Fruit fly (Drosophila melanogaster): ENCODE results near the gene CD98hc.
A peak's percentile ranks its signal among the peaks of the same experiment; 100 is the strongest.

CD98hc gene

dm6 chr3R:7999530-8000116 lies 21.4 kb upstream of the CD98hc start, which contains the start of gene PIG-H (continued):
- TF ChIP-seq CG17186 (GFP tag; optimal IDR thresholded peaks at IDR 0.05) (no peak), zf30C (GFP tag; optimal IDR thresholded peaks at IDR 0.05) (no peak), jing (GFP tag; optimal IDR thresholded peaks at IDR 0.05) (no peak), CG4360 (GFP tag; IDR thresholded peaks at IDR 0.05) (no peak), CG12659 (GFP tag; optimal IDR thresholded peaks at IDR 0.05) (peak; percentile 50), CG8944 (GFP tag; optimal IDR thresholded peaks at IDR 0.05) (no peak), sens (GFP tag) (peak; percentile 51), CG12769 (tag; optimal IDR thresholded peaks at IDR 0.05) (no peak), CG10565 (GFP tag; optimal IDR thresholded peaks at IDR 0.05) (no peak), Blimp-1 (GFP tag; optimal IDR thresholded peaks at IDR 0.05) (no peak), Mes4 (GFP tag; optimal IDR thresholded peaks at IDR 0.05) (no peak), CTCF (GFP tag; optimal IDR thresholded peaks at IDR 0.05) (no peak), hth (optimal IDR thresholded peaks at IDR 0.05) (no peak), sd (tag; optimal IDR thresholded peaks at IDR 0.05) (peak; percentile 74), B-H2 (GFP tag; optimal IDR thresholded peaks at IDR 0.05) (no peak), Atf6 (GFP tag; IDR thresholded peaks at IDR 0.05) (no peak), ato (GFP tag; IDR thresholded peaks at IDR 0.05; ENCODE audit: partially characterized antibody) (no peak), gsb-n (tag; optimal IDR thresholded peaks at IDR 0.05) (no peak), CG6791 (GFP tag; IDR thresholded peaks at IDR 0.05; ENCODE audit: partially characterized antibody) (no peak), D19A (tag; optimal IDR thresholded peaks at IDR 0.05) (peak; percentile 9), lilli (GFP tag; optimal IDR thresholded peaks at IDR 0.05) (peak; percentile 26), sob (GFP tag; IDR thresholded peaks at IDR 0.05) (no peak), CG4617 (GFP tag; optimal IDR thresholded peaks at IDR 0.05; ENCODE audit: borderline replicate concordance) (no peak), grau (tag; optimal IDR thresholded peaks at IDR 0.05) (peak; percentile 20), otp (GFP tag; IDR thresholded peaks at IDR 0.05) (no peak), jumu (GFP tag; optimal IDR thresholded peaks at IDR 0.05) (no peak), CG18011 (GFP tag; optimal IDR thresholded peaks at IDR 0.05) (peak; percentile 98), CG10431 (GFP tag; optimal IDR thresholded peaks at IDR 0.05) (peak; percentile 53), exex (tag; optimal IDR thresholded peaks at IDR 0.05) (no peak), Dp (GFP tag; optimal IDR thresholded peaks at IDR 0.05) (peak; percentile 95), CG13123 (GFP tag; optimal IDR thresholded peaks at IDR 0.05) (no peak), ken (GFP tag; IDR thresholded peaks at IDR 0.05) (no peak), knrl (GFP tag; IDR thresholded peaks at IDR 0.05; ENCODE audit: partially characterized antibody) (no peak), eve (GFP tag; optimal IDR thresholded peaks at IDR 0.05) (no peak), YL-1 (GFP tag; optimal IDR thresholded peaks at IDR 0.05) (peak; percentile 74), Med (GFP tag) (peak; percentile 59), CG30403 (GFP tag; optimal IDR thresholded peaks at IDR 0.05) (peak; percentile 2), HLH54F (GFP tag; optimal IDR thresholded peaks at IDR 0.05) (no peak), CG34422 (GFP tag; IDR thresholded peaks at IDR 0.05) (no peak), HLH4C (GFP tag; IDR thresholded peaks at IDR 0.05; ENCODE audit: partially characterized antibody) (no peak), eyg (GFP tag; optimal IDR thresholded peaks at IDR 0.05) (no peak), wor (GFP tag; IDR thresholded peaks at IDR 0.05) (no peak), CG9817 (tag; optimal IDR thresholded peaks at IDR 0.05) (no peak), CG31441 (GFP tag; IDR thresholded peaks at IDR 0.05) (peak; percentile 40; the same call in 1 of the 2 replicates), dysf (GFP tag; IDR thresholded peaks at IDR 0.05) (no peak), NC2β (GFP tag; optimal IDR thresholded peaks at IDR 0.05) (no peak), odd (GFP tag; optimal IDR thresholded peaks at IDR 0.05) (no peak), CG32772 (GFP tag; IDR thresholded peaks at IDR 0.05) (no peak), CG11504 (tag; optimal IDR thresholded peaks at IDR 0.05) (peak; percentile 37), ttk (GFP tag; IDR thresholded peaks at IDR 0.05) (no peak), row (GFP tag; IDR thresholded peaks at IDR 0.05) (peak; percentile 46; the same call in 1 of the 3 replicates), danr (GFP tag; IDR thresholded peaks at IDR 0.05) (no peak)
